Worm (Caenorhabditis elegans): ENCODE data around the gene C29F9.12.

DNA sequence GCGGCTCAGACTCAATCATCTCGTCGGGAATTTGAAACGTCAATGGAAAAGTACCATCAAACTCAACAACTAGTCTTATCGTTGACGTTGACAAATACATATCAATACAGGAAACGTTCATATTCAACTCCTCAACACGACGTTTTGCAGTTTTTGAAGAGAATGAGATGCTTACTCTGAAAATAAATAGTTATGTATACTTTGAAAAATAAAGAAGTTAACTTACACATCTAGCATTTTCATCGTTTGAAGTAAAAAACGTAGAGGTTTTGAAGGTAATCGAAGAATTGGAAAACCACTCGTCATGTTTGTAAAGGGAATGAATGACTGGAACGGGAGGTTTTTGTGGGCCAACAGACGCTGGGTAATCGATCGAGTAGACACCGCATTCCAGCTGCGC is 19.1 kb upstream of the C29F9.12 start, which contains the start of gene fbxb-81:
- TF ChIP-seq pha-4 (tag; optimal IDR thresholded peaks at IDR 0.05) (no peak), unc-86 (tag; optimal IDR thresholded peaks at IDR 0.05) (no peak), elt-2 (tag; optimal IDR thresholded peaks at IDR 0.05) (no peak)
